Fruit fly (Drosophila melanogaster): ENCODE results near the gene corn.

corn gene

DNA sequence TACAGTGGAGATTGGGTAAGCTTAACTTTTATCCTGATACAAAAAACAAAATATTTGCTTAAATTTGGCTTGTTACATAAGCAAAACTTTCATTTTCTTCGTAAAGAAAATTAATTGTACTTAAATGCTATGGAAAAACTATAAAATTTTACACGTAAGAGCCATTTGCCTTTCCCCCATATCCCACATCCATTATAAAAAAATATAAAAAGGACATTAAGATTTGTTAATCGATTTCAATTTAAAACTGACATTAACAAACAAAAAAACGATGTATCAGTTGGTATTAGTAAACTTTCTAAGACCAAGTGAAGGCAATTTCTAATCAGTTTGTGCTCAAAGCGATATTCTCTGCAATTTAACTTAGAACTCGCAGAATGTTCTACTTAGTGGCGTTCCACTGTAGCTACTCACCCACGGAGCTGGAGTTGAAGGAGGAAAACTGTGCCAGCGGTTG is 1.3 kb downstream of the corn start (continued):
- TF ChIP-seq Mio (GFP tag; optimal IDR thresholded peaks at IDR 0.05) (no peak), OdsH (GFP tag; optimal IDR thresholded peaks at IDR 0.05) (peak; percentile 35), sage (GFP tag; optimal IDR thresholded peaks at IDR 0.05) (no peak)

- no peak for TF ChIP-seq Rel (GFP tag; optimal IDR thresholded peaks at IDR 0.05)
- TF ChIP-seq Rel (tag; optimal IDR thresholded peaks at IDR 0.05), result peak; percentile 100
- TF ChIP-seq h (GFP tag; optimal IDR thresholded peaks at IDR 0.05), result peak; percentile 26
- no peak for TF ChIP-seq ey (GFP tag; optimal IDR thresholded peaks at IDR 0.05)
- TF ChIP-seq Jra (GFP tag; optimal IDR thresholded peaks at IDR 0.05), result peak; percentile 24
These were observed 2.6 kb downstream of the corn start for dm6 chr3L:7154249-7154648.

DNA sequence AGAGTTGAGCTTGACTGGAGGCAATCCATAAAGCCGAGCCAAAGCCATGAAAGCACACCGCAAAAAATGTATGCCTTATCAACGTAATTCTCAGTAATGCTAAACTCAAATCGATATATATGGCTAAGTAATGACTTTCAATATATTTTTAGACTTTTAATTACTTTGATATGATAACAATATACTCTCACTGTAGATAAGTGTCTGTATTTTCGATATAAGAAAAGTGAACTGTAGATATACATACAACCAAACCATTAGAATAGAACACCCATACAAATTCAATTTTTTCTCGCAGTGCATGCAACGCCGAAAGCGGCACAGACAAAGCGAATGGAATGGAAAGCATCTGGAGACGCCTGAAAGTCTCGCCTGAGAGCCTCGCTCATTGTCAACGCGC is 3.2 kb downstream of the corn start:
- TF ChIP-seq Jra (GFP tag; optimal IDR thresholded peaks at IDR 0.05), result no peak
- no peak for TF ChIP-seq CG9705 (GFP tag; optimal IDR thresholded peaks at IDR 0.05)
- TF ChIP-seq rgr (GFP tag; optimal IDR thresholded peaks at IDR 0.05), result peak; percentile 42
- TF ChIP-seq lola (GFP tag; optimal IDR thresholded peaks at IDR 0.05), result no peak
- TF ChIP-seq ey (GFP tag; optimal IDR thresholded peaks at IDR 0.05), result peak; percentile 66
- peak; percentile 38 for TF ChIP-seq dmrt93B (GFP tag; optimal IDR thresholded peaks at IDR 0.05)
- peak; percentile 62 for TF ChIP-seq OdsH (GFP tag; optimal IDR thresholded peaks at IDR 0.05)
- peak; percentile 34 for TF ChIP-seq br (GFP tag; optimal IDR thresholded peaks at IDR 0.05)
- peak; percentile 41 for TF ChIP-seq Hnf4 (GFP tag; optimal IDR thresholded peaks at IDR 0.05)
- TF ChIP-seq tai (GFP tag; optimal IDR thresholded peaks at IDR 0.05), result no peak
- peak; percentile 63 for TF ChIP-seq h (GFP tag; optimal IDR thresholded peaks at IDR 0.05)
- peak; percentile 30 for TF ChIP-seq psq (GFP tag; optimal IDR thresholded peaks at IDR 0.05)
- no peak for TF ChIP-seq Myc (optimal IDR thresholded peaks at IDR 0.05)
- TF ChIP-seq Mio (GFP tag; optimal IDR thresholded peaks at IDR 0.05), result no peak
- peak; percentile 70 for TF ChIP-seq fru (GFP tag; optimal IDR thresholded peaks at IDR 0.05)
- TF ChIP-seq usp (GFP tag; optimal IDR thresholded peaks at IDR 0.05), result no peak
- TF ChIP-seq HLH106 (tag; optimal IDR thresholded peaks at IDR 0.05), result peak; percentile 60
- no peak for TF ChIP-seq Rel (GFP tag; optimal IDR thresholded peaks at IDR 0.05)
- TF ChIP-seq Rel (tag; optimal IDR thresholded peaks at IDR 0.05), result no peak
- no peak for TF ChIP-seq Abd-B (GFP tag; optimal IDR thresholded peaks at IDR 0.05)
- TF ChIP-seq foxo (GFP tag; optimal IDR thresholded peaks at IDR 0.05), result peak in 1 of 2 experiments; percentile 44
- no peak for TF ChIP-seq dsf (GFP tag; optimal IDR thresholded peaks at IDR 0.05; ENCODE audit: borderline replicate concordance)
- TF ChIP-seq sv (GFP tag; optimal IDR thresholded peaks at IDR 0.05), result no peak
- TF ChIP-seq brk (GFP tag; optimal IDR thresholded peaks at IDR 0.05), result peak; percentile 48
- peak; percentile 33 for TF ChIP-seq woc (GFP tag; optimal IDR thresholded peaks at IDR 0.05)
- TF ChIP-seq Sp1 (GFP tag; optimal IDR thresholded peaks at IDR 0.05), result peak; percentile 63

- TF ChIP-seq Hnf4 (GFP tag; optimal IDR thresholded peaks at IDR 0.05) (no peak), sage (GFP tag; optimal IDR thresholded peaks at IDR 0.05) (no peak), N (GFP tag; optimal IDR thresholded peaks at IDR 0.05) (no peak), dmrt93B (GFP tag; optimal IDR thresholded peaks at IDR 0.05) (no peak), lola (GFP tag; optimal IDR thresholded peaks at IDR 0.05) (no peak), OdsH (GFP tag; optimal IDR thresholded peaks at IDR 0.05) (no peak), Dfd (GFP tag; optimal IDR thresholded peaks at IDR 0.05) (peak; percentile 74), Dif (GFP tag; optimal IDR thresholded peaks at IDR 0.05; ENCODE audit: partially characterized antibody) (no peak), pan (optimal IDR thresholded peaks at IDR 0.05) (no peak), dl (GFP tag; optimal IDR thresholded peaks at IDR 0.05; ENCODE audit: insufficient read depth in 1 of 2, partially characterized antibody in 2 of 2) (no peak), usp (GFP tag; optimal IDR thresholded peaks at IDR 0.05) (no peak), br (GFP tag; optimal IDR thresholded peaks at IDR 0.05) (no peak), rgr (GFP tag; optimal IDR thresholded peaks at IDR 0.05) (no peak), ey (GFP tag; optimal IDR thresholded peaks at IDR 0.05) (peak; percentile 5), sv (GFP tag; optimal IDR thresholded peaks at IDR 0.05) (peak; percentile 10), brk (GFP tag; optimal IDR thresholded peaks at IDR 0.05) (no peak), Hr83 (GFP tag; optimal IDR thresholded peaks at IDR 0.05; ENCODE audit: poor library complexity, severe bottlenecking) (no peak)
These were observed 5.1 kb downstream of the corn start for dm6 chr3L:7151521-7152465.
